Fruit fly (Drosophila melanogaster) whole organism, adult: ENCODE results near the gene CG14965.

Experiments used
- Hr96 ChIP-seq: fragments of 200-800 bp; sonication (Bioruptor generic); optimal IDR thresholded peaks from 2 replicates; lab custom pipeline; 2016; ENCODE audit warnings: missing biosample characterization, missing genetic modification characterization
- ovo ChIP-seq: fragments of 200-800 bp; sonication (Bioruptor generic); optimal IDR thresholded peaks from 2 replicates; lab custom pipeline; 2016; ENCODE audit warnings: missing biosample characterization, missing genetic modification characterization
- tj ChIP-seq: fragments of 200-800 bp; sonication (Bioruptor generic); optimal IDR thresholded peaks from 3 replicates; lab custom pipeline; 2017; ENCODE audit warnings: missing biosample characterization, mild to moderate bottlenecking, missing genetic modification characterization, moderate library complexity

DNA sequence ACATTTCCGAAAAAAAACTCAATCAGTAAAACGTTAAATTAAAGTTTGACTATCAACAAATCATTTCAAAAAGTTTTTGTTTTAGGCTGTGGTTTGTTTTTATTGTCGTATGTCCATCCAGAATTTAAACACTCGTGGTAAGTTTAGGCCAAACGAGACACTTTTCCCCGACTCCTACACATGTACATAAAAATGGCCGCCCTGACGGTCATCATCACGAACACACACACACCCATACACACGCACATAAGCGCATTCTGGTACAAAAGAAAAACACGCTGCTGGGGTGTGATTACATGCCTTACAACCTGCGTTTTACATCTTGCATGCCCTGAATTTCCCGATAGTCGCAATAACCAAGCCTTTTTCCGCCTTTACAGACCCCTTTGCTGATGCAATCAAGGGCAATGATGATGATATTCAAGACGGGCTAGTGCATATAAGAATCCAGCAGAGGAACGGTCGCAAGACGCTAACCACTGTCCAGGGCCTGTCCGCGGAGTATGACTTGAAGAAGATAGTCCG is 31.2 kb upstream of the CG14965 start:
- TF ChIP-seq tj (GFP tag; lab: Kevin White, UChicago) (no peak), Hr96 (no peak), ovo (GFP tag; lab: Kevin White, UChicago) (no peak)
